Worm (Caenorhabditis elegans): ENCODE measurements around the gene sbds-1.

sbds-1 gene

ce11 chrIII:646454-646853 is 8.2 kb upstream of the sbds-1 start, which contains the start of gene orai-1:
Gene orai-1 (plus strand): TSS chrIII:646754.
- TF ChIP-seq him-1 (tag; optimal IDR thresholded peaks at IDR 0.05) (no peak), W03F9.2 (tag; optimal IDR thresholded peaks at IDR 0.05) (no peak), dao-5 (tag; optimal IDR thresholded peaks at IDR 0.05) (no peak)

DNA sequence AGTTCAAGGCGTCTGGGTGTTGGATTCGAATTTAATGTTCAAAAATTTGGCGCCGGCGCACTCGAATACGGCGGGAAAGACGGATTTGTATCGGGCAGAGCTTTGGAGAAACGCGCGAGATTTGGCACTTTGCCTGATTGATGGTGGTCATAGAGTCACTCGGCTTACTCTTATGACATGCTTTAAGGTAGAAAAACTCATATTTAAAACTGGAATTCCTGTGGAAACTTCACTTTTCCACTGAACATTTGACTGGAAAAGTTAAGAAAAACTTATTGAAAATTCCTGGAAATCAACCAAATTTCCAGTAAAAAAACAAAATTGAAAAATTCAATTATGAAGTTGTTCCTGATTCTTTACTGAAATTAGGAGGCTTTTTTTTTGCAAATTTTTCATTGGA is 6.4 kb upstream of the sbds-1 start:
- TF ChIP-seq W03F9.2 (tag; optimal IDR thresholded peaks at IDR 0.05) (no peak), dao-5 (tag; optimal IDR thresholded peaks at IDR 0.05) (no peak), him-1 (tag; optimal IDR thresholded peaks at IDR 0.05) (no peak)

DNA sequence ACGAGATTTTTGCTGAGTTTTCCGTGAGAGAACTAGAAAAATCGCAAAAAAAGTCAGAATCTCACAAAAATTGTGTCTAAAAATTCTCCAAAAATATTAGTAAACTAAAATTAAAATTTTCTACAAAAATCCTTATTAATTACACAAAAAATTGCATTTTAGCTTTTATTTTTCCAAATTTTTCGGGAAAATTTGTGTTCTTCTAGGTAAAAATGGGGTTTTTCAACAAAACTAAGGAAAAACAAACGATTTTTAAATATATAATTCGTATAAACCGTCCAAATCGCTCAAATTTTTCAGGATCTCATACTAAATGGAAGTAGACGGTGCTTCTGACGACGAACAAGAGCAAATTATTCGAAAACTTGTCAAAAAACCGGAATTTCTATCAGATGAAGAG is 3.5 kb upstream of the sbds-1 start, which contains the start of gene W06E11.1:
Gene W06E11.1 (plus strand): TSS at position 301 of the 400 bp plus-strand sequence.
- TF ChIP-seq dao-5 (tag; optimal IDR thresholded peaks at IDR 0.05): no peak
- no peak for TF ChIP-seq him-1 (tag; optimal IDR thresholded peaks at IDR 0.05)
- TF ChIP-seq W03F9.2 (tag; optimal IDR thresholded peaks at IDR 0.05): no peak

DNA sequence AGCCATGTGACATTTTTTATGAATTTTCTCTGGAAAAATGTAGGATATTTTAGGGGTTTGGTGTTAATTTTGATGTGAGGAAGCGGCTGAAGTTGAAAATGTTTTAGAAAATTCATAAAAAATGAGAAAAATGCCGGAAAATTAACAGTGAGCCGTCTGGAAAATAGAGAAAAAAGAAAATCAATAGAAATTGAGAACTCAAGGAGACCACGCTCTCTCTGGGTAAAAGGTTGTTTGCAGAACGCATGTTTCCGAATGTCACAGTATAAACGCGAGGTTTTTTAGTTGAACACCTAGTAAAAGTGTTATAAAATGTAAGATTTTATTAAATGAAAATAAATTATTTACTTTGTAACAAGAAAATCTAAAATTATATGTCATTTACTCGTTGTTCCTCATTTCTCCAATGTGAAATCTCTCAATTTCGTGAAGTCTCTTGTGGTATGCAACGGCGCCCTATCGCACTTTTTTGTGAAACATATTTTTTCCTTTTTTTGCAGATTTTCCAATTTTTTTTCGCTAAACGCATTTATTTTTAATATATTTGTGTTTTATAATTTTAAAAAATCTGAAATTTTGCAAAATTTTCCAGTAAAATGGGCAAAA is 2.1 kb upstream of the sbds-1 start, which contains the start of the genes tag-266 and tag-267:
Gene tag-266 (minus strand): TSS at position 29 of the 606 bp plus-strand sequence.
Gene tag-267 (plus strand): TSS at position 593 of the 606 bp plus-strand sequence.
- TF ChIP-seq dao-5 (tag; optimal IDR thresholded peaks at IDR 0.05) (no peak), W03F9.2 (tag; optimal IDR thresholded peaks at IDR 0.05) (peak; percentile 76), him-1 (tag; optimal IDR thresholded peaks at IDR 0.05) (no peak)

DNA sequence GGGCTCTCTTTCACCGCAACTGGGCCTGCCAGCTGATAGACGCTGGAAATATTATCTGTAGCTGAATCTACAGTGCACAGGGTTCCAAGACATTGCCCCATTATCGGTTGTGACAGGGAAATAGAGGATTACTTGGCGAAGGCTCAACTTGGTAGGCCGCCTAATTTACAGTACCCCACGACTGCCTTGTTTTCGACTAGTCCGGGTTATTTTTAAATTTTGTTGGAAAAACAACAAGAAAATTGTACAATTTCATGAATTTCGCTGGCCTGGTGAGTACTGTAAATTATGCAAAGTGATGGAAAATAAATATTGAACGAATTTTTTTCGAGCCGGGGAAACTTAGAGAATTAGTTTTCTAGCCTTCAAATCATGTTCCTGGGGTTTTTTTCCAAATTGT is 2.2 kb downstream of the sbds-1 start, which contains the start of gene T19C3.7:
Gene T19C3.7 (minus strand): TSS at position 101 of the 400 bp plus-strand sequence.
- no peak for TF ChIP-seq him-1 (tag; optimal IDR thresholded peaks at IDR 0.05)
- no peak for TF ChIP-seq dao-5 (tag; optimal IDR thresholded peaks at IDR 0.05)
- TF ChIP-seq W03F9.2 (tag; optimal IDR thresholded peaks at IDR 0.05): no peak

DNA sequence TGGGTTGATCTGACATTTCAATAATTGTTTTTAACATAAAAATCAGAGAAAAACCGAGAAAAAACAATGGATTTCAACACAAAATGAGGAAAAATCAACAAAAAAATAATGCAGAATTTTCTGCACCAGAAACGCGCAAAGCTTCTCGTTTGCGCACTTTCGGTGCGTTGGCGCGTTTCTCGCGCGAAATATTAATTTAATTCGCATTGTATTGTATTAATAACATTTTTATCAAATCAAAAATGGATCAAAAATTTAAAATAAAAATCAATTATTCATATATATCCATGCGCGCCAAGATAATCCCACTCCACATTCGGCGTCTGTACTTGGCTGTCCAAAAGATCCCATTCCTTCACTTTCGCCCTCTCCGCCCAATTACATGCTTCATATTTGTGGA is 3.6 kb downstream of the sbds-1 start, which contains the start of gene fem-2:
Gene fem-2 (minus strand): TSS at position 9 of the 400 bp plus-strand sequence.
- TF ChIP-seq W03F9.2 (tag; optimal IDR thresholded peaks at IDR 0.05) (peak; percentile 19), dao-5 (tag; optimal IDR thresholded peaks at IDR 0.05) (no peak)

DNA sequence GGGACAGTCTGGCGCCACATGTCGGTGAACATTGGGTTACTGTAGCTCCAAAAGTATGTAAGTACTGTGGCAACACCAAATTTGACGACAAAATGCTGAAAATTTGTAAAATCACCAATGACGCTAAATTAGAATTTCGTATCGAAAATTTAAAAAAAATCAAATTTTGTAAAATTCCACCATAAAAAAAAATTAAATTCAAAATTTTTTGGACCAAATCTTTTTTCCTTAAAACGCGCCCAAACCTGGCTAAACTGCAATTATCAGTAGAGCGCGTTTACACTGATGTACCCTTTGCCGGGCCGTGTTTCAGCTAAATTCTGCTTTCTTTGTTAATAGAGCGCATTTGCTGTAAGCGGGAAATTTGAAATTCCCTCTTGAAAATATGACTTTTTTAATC is 6.8 kb downstream of the sbds-1 start, which contains the start of gene T19C3.6:
Gene T19C3.6 (minus strand): TSS at position 101 of the 400 bp plus-strand sequence.
- TF ChIP-seq him-1 (tag; optimal IDR thresholded peaks at IDR 0.05) (no peak), dao-5 (tag; optimal IDR thresholded peaks at IDR 0.05) (no peak), W03F9.2 (tag; optimal IDR thresholded peaks at IDR 0.05) (no peak)

- no peak for TF ChIP-seq dao-5 (tag; optimal IDR thresholded peaks at IDR 0.05)
- no peak for TF ChIP-seq W03F9.2 (tag; optimal IDR thresholded peaks at IDR 0.05)
- no peak for TF ChIP-seq him-1 (tag; optimal IDR thresholded peaks at IDR 0.05)
These were observed 10.4 kb downstream of the sbds-1 start, which contains the start of gene T19C3.5 for ce11 chrIII:627838-628237. Gene T19C3.5 (minus strand): TSS chrIII:627938.

ce11 chrIII:626091-626490 is 12.1 kb downstream of the sbds-1 start:
- TF ChIP-seq W03F9.2 (tag; optimal IDR thresholded peaks at IDR 0.05): no peak
- no peak for TF ChIP-seq dao-5 (tag; optimal IDR thresholded peaks at IDR 0.05)
- no peak for TF ChIP-seq him-1 (tag; optimal IDR thresholded peaks at IDR 0.05)

DNA sequence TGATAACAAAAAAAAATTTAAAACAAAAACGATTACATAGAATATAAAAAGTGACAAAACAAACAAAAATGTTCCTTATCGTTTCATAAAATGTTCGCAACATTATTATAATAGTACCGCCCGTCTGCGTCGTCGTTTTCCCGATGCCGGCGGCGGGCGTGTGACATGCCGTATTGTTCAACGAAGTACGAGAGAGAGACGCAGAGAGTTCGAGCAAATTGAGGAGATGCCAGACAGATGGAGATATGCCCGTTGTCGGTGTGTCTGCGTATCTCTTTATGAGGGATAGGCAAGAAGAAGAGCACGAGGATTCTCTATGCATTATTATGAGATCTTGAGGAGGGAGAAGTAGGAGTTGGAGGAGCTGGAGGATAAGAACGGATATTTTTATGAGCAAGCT is 14.5 kb downstream of the sbds-1 start:
- TF ChIP-seq him-1 (tag; optimal IDR thresholded peaks at IDR 0.05) (peak; percentile 15), dao-5 (tag; optimal IDR thresholded peaks at IDR 0.05) (no peak), W03F9.2 (tag; optimal IDR thresholded peaks at IDR 0.05) (peak; percentile 59)

- TF ChIP-seq dao-5 (tag; optimal IDR thresholded peaks at IDR 0.05) (no peak), W03F9.2 (tag; optimal IDR thresholded peaks at IDR 0.05) (no peak), him-1 (tag; optimal IDR thresholded peaks at IDR 0.05) (no peak)
These were observed 18.0 kb downstream of the sbds-1 start, which contains the start of gene T19C3.4 for ce11 chrIII:620204-620718. Gene T19C3.4 (minus strand): TSS chrIII:620254.

- TF ChIP-seq him-1 (tag; optimal IDR thresholded peaks at IDR 0.05) (no peak), W03F9.2 (tag; optimal IDR thresholded peaks at IDR 0.05) (no peak), dao-5 (tag; optimal IDR thresholded peaks at IDR 0.05) (no peak)
These were observed 20.8 kb downstream of the sbds-1 start, which contains the start of gene T19C3.2 for ce11 chrIII:617467-617866. Gene T19C3.2 (minus strand): TSS chrIII:617567.

DNA sequence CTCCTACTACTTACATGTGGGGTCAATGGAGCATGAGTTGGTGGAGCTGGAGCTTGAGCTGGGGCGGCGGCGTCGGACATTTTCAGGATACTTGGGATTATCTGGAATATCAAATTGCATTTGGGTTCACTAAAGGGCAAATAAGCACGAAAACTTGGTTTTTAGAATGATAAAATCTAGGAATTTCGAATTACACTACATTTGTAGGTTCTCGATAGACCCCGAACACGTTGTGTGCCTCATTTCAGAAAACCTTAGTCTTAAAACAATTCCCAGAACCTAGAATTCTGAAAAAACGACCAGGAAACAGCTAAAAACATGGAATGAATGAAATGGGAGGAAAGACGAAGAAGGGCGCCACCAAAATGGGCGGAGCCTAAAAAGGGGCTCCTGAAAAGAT is 23.8 kb downstream of the sbds-1 start, which contains the start of gene T19C3.3:
Gene T19C3.3 (minus strand): TSS at position 101 of the 400 bp plus-strand sequence.
- TF ChIP-seq him-1 (tag; optimal IDR thresholded peaks at IDR 0.05) (no peak), dao-5 (tag; optimal IDR thresholded peaks at IDR 0.05) (no peak), W03F9.2 (tag; optimal IDR thresholded peaks at IDR 0.05) (no peak)

DNA sequence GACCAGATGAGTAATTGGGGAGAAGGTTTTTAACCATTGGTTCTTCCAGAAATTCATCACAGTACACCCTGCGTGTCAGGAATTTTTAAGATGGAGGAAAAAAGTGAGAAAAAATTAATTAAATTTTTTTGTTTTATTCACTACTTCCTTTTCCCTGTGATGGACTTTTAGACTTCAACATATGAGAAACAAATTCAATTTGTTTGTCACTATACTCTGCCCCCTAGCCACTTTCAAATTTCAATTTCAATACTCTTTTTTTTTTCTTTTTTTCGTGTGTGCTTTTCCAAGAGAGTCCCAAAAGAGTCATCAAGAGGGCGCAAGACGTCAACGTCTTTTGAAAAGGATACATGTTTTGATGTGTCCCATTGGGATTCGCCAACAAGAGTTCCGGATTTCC is 25.5 kb downstream of the sbds-1 start:
- TF ChIP-seq him-1 (tag; optimal IDR thresholded peaks at IDR 0.05): no peak
- no peak for TF ChIP-seq dao-5 (tag; optimal IDR thresholded peaks at IDR 0.05)
- TF ChIP-seq W03F9.2 (tag; optimal IDR thresholded peaks at IDR 0.05): no peak
